Worm (Caenorhabditis elegans) whole organism, young adult: Measurements from ENCODE around the gene F44G4.1.

Experiments used
- C17E4.6 ChIP-seq: fragments of 200-800 bp; sonication (Bioruptor generic); IDR thresholded peaks from 2 replicates; pipeline ENCODE4 v1.3.6; 2022; ENCODE audit warnings: missing genetic modification reagents, missing genetic modification characterization, missing compliant biosample characterization
- Y53G8AR.9 ChIP-seq: fragments of 200-800 bp; sonication (Bioruptor generic); conservative IDR thresholded peaks from 2 replicates; pipeline ENCODE4 v1.3.6; 2022; ENCODE audit warnings: missing genetic modification reagents, missing genetic modification characterization, missing compliant biosample characterization
- lin-40 ChIP-seq: sonication (generic microtip); optimal IDR thresholded peaks from 2 replicates; lab custom pipeline; 2016; ENCODE audit warnings: missing genetic modification characterization, mild to moderate bottlenecking, missing compliant biosample characterization, missing genotype, missing genetic modification reagents
- nhr-120 ChIP-seq: fragments of 200-800 bp; sonication (Bioruptor generic); IDR thresholded peaks from 2 replicates; pipeline ENCODE4 v1.3.6; 2022; ENCODE audit warnings: missing genetic modification characterization, missing compliant biosample characterization
- snpc-1.1 ChIP-seq: sonication (generic microtip); optimal IDR thresholded peaks from 2 replicates; lab custom pipeline; 2017; ENCODE audit warnings: missing genetic modification characterization, mild to moderate bottlenecking, missing compliant biosample characterization, antibody characterized with exemption, moderate library complexity, missing genotype, missing genetic modification reagents; ENCODE audit not compliant: insufficient read depth
- unc-62 ChIP-seq: fragments of 150-350 bp; optimal IDR thresholded peaks from 2 replicates; lab custom pipeline; 2014; ENCODE audit warnings: missing biosample characterization, missing genetic modification reagents, missing genetic modification characterization
- xnd-1 ChIP-seq: sonication (generic microtip); optimal IDR thresholded peaks from 2 replicates; lab custom pipeline; 2016; ENCODE audit warnings: missing genotype, missing genetic modification reagents, missing genetic modification characterization, missing compliant biosample characterization

ce11 chrII:8991602-8992001 lies 2.8 kb upstream of the F44G4.1 start:
- TF ChIP-seq lin-40 (tag; lab: Kevin White, UChicago): no peak
- TF ChIP-seq snpc-1.1: no peak
- TF ChIP-seq unc-62 (GFP tag; lab: Kevin White, UChicago): no peak
- TF ChIP-seq Y53G8AR.9 (GFP tag; lab: Robert Waterston, UW): no peak
- TF ChIP-seq xnd-1 (tag; lab: Kevin White, UChicago): no peak
- no peak for TF ChIP-seq C17E4.6 (GFP tag; lab: Robert Waterston, UW)
- no peak for TF ChIP-seq nhr-120 (GFP tag; lab: Robert Waterston, UW)
